Fruit fly (Drosophila melanogaster): ENCODE data around the gene Nepl6.

The Nepl6 gene

dm6 chr2L:6385409-6385808 lies at the start of gene Nepl6:
TSS of gene Nepl6 (minus strand) at chr2L:6385512.
- no peak for TF ChIP-seq psq (optimal IDR thresholded peaks at IDR 0.05)
- no peak for TF ChIP-seq EcR (GFP tag; optimal IDR thresholded peaks at IDR 0.05)
- no peak for TF ChIP-seq CG8478 (optimal IDR thresholded peaks at IDR 0.05)
- TF ChIP-seq pan (optimal IDR thresholded peaks at IDR 0.05) = no peak
- TF ChIP-seq Dll (optimal IDR thresholded peaks at IDR 0.05) = no peak

dm6 chr2L:6426329-6426728 lies 41.0 kb upstream of the Nepl6 start:
- TF ChIP-seq psq (optimal IDR thresholded peaks at IDR 0.05) (no peak), usp (GFP tag; optimal IDR thresholded peaks at IDR 0.05) (no peak), EcR (GFP tag; optimal IDR thresholded peaks at IDR 0.05) (no peak), CG8478 (optimal IDR thresholded peaks at IDR 0.05) (no peak), Dll (optimal IDR thresholded peaks at IDR 0.05) (no peak), pan (optimal IDR thresholded peaks at IDR 0.05) (no peak)

dm6 chr2L:6424198-6424597 lies 38.9 kb upstream of the Nepl6 start, which contains the start of gene Fic:
TSS of gene Fic (plus strand) at chr2L:6424336.
- TF ChIP-seq Dll (optimal IDR thresholded peaks at IDR 0.05) (no peak), usp (GFP tag; optimal IDR thresholded peaks at IDR 0.05) (no peak), CG8478 (optimal IDR thresholded peaks at IDR 0.05) (no peak), EcR (GFP tag; optimal IDR thresholded peaks at IDR 0.05) (no peak), psq (optimal IDR thresholded peaks at IDR 0.05) (no peak), pan (optimal IDR thresholded peaks at IDR 0.05) (no peak)

dm6 chr2L:6423148-6423547 lies 37.8 kb upstream of the Nepl6 start, which contains the start of gene Tig:
TSS of gene Tig (minus strand) at chr2L:6423310.
- TF ChIP-seq psq (optimal IDR thresholded peaks at IDR 0.05) (no peak), pan (optimal IDR thresholded peaks at IDR 0.05) (no peak), Dll (optimal IDR thresholded peaks at IDR 0.05) (no peak), EcR (GFP tag; optimal IDR thresholded peaks at IDR 0.05) (no peak), usp (GFP tag; optimal IDR thresholded peaks at IDR 0.05) (no peak), CG8478 (optimal IDR thresholded peaks at IDR 0.05) (no peak)

- TF ChIP-seq EcR (GFP tag; optimal IDR thresholded peaks at IDR 0.05) = no peak
- TF ChIP-seq pan (optimal IDR thresholded peaks at IDR 0.05) = no peak
- TF ChIP-seq psq (optimal IDR thresholded peaks at IDR 0.05) = no peak
- no peak for TF ChIP-seq Dll (optimal IDR thresholded peaks at IDR 0.05)
- TF ChIP-seq usp (GFP tag; optimal IDR thresholded peaks at IDR 0.05) = no peak
- TF ChIP-seq CG8478 (optimal IDR thresholded peaks at IDR 0.05) = no peak
Observed at dm6 chr2L:6422488-6422887, 37.2 kb upstream of the Nepl6 start.

- TF ChIP-seq CG8478 (optimal IDR thresholded peaks at IDR 0.05) = no peak
- TF ChIP-seq psq (optimal IDR thresholded peaks at IDR 0.05) = no peak
- no peak for TF ChIP-seq Dll (optimal IDR thresholded peaks at IDR 0.05)
Observed at dm6 chr2L:6421495-6421894, 36.2 kb upstream of the Nepl6 start.

dm6 chr2L:6411953-6412352 lies 26.6 kb upstream of the Nepl6 start, which contains the start of gene CG13982:
TSS of gene CG13982 (plus strand) at chr2L:6412315.
- no peak for TF ChIP-seq CG8478 (optimal IDR thresholded peaks at IDR 0.05)
- no peak for TF ChIP-seq pan (optimal IDR thresholded peaks at IDR 0.05)
- TF ChIP-seq psq (optimal IDR thresholded peaks at IDR 0.05) = no peak
- TF ChIP-seq usp (GFP tag; optimal IDR thresholded peaks at IDR 0.05) = no peak
- TF ChIP-seq Dll (optimal IDR thresholded peaks at IDR 0.05) = no peak
- TF ChIP-seq EcR (GFP tag; optimal IDR thresholded peaks at IDR 0.05) = no peak

dm6 chr2L:6411089-6411757 lies 25.9 kb upstream of the Nepl6 start, which contains the start of gene DIP-epsilon:
TSS of gene DIP-epsilon (minus strand) at chr2L:6411326.
- TF ChIP-seq EcR (GFP tag; optimal IDR thresholded peaks at IDR 0.05) (no peak), psq (optimal IDR thresholded peaks at IDR 0.05) (no peak), CG8478 (optimal IDR thresholded peaks at IDR 0.05) (no peak), pan (optimal IDR thresholded peaks at IDR 0.05) (no peak), Dll (optimal IDR thresholded peaks at IDR 0.05) (no peak), usp (GFP tag; optimal IDR thresholded peaks at IDR 0.05) (no peak)

- no peak for TF ChIP-seq usp (GFP tag; optimal IDR thresholded peaks at IDR 0.05)
Observed at dm6 chr2L:6397149-6397548, 11.8 kb upstream of the Nepl6 start, which contains the start of gene CG42369. TSS of gene CG42369 (minus strand) at chr2L:6397249.

dm6 chr2L:6391469-6391868 lies 6.2 kb upstream of the Nepl6 start:
- TF ChIP-seq usp (GFP tag; optimal IDR thresholded peaks at IDR 0.05) (no peak), EcR (GFP tag; optimal IDR thresholded peaks at IDR 0.05) (no peak), psq (optimal IDR thresholded peaks at IDR 0.05) (no peak), Dll (optimal IDR thresholded peaks at IDR 0.05) (no peak), pan (optimal IDR thresholded peaks at IDR 0.05) (no peak), CG8478 (optimal IDR thresholded peaks at IDR 0.05) (no peak)

dm6 chr2L:6387068-6387467 lies 1.8 kb upstream of the Nepl6 start:
- TF ChIP-seq usp (GFP tag; optimal IDR thresholded peaks at IDR 0.05) (no peak), CG8478 (optimal IDR thresholded peaks at IDR 0.05) (no peak), pan (optimal IDR thresholded peaks at IDR 0.05) (no peak), psq (optimal IDR thresholded peaks at IDR 0.05) (no peak), EcR (GFP tag; optimal IDR thresholded peaks at IDR 0.05) (no peak), Dll (optimal IDR thresholded peaks at IDR 0.05) (no peak)

- TF ChIP-seq Dll (optimal IDR thresholded peaks at IDR 0.05) (no peak), usp (GFP tag; optimal IDR thresholded peaks at IDR 0.05) (no peak), psq (optimal IDR thresholded peaks at IDR 0.05) (no peak)
Observed at dm6 chr2L:6380966-6381365, 4.3 kb downstream of the Nepl6 start, which contains the start of gene Nepl5. TSS of gene Nepl5 (plus strand) at chr2L:6381266.

dm6 chr2L:6379197-6379596 lies 6.1 kb downstream of the Nepl6 start:
- TF ChIP-seq CG8478 (optimal IDR thresholded peaks at IDR 0.05) (no peak), pan (optimal IDR thresholded peaks at IDR 0.05) (no peak), EcR (GFP tag; optimal IDR thresholded peaks at IDR 0.05) (no peak), psq (optimal IDR thresholded peaks at IDR 0.05) (no peak), Dll (optimal IDR thresholded peaks at IDR 0.05) (no peak)

Data from whole organism.